Fruit fly (Drosophila melanogaster) whole organism, wandering third instar larva: ENCODE results near the gene RPA1.

Experiments used
- Abd-B ChIP-seq: fragments of >200 bp; optimal IDR thresholded peaks from 2 replicates; lab custom pipeline; 2017; ENCODE audit warnings: missing biosample characterization, missing genetic modification characterization
- CG32264 ChIP-seq: fragments of 200-800 bp; sonication (Bioruptor generic); optimal IDR thresholded peaks from 2 replicates; lab custom pipeline; 2016; ENCODE audit warnings: missing biosample characterization, missing genetic modification characterization
- CrebA ChIP-seq: fragments of 200-800 bp; sonication (Bioruptor generic); optimal IDR thresholded peaks from 2 replicates; lab custom pipeline; 2016; ENCODE audit warnings: missing biosample characterization, mild to moderate bottlenecking, missing genetic modification characterization, borderline replicate concordance
- HLH106 ChIP-seq: fragments of 200-800 bp; optimal IDR thresholded peaks from 3 replicates; lab custom pipeline; 2019; ENCODE audit warnings: missing biosample characterization, mild to moderate bottlenecking, missing genetic modification characterization, moderate library complexity
- Hnf4 ChIP-seq: fragments of 200-800 bp; sonication (Bioruptor generic); optimal IDR thresholded peaks from 2 replicates; lab custom pipeline; 2016; ENCODE audit warnings: missing biosample characterization, mild to moderate bottlenecking, missing genetic modification characterization
- Hr83 ChIP-seq: fragments of 200-300 bp; sonication (Bioruptor generic); optimal IDR thresholded peaks from 2 replicates; lab custom pipeline; 2016; ENCODE audit warnings: missing biosample characterization, mild to moderate bottlenecking, missing genetic modification characterization, moderate library complexity; ENCODE audit not compliant: poor library complexity, severe bottlenecking
- Mio ChIP-seq: sonication (Bioruptor generic); optimal IDR thresholded peaks from 2 replicates; lab custom pipeline; 2016; ENCODE audit warnings: missing biosample characterization, missing genetic modification characterization
- N ChIP-seq: fragments of >200 bp; optimal IDR thresholded peaks from 2 replicates; lab custom pipeline; 2018; ENCODE audit warnings: missing biosample characterization, missing external identifiers, missing genetic modification characterization
- OdsH ChIP-seq: fragments of 200-800 bp; sonication (Bioruptor generic); optimal IDR thresholded peaks from 2 replicates; lab custom pipeline; 2016; ENCODE audit warnings: missing biosample characterization, mild to moderate bottlenecking, missing genetic modification characterization
- Rel ChIP-seq, 2 experiments: fragments of 200-800 bp; sonication (Bioruptor generic) in 1 of 2; optimal IDR thresholded peaks; 2 replicates in 1 of 2; 3 replicates in 1 of 2; lab custom pipeline; 2016 to 2019; ENCODE audit warnings: mild to moderate bottlenecking in 2 of 2, missing biosample characterization in 2 of 2, missing genetic modification characterization in 2 of 2, moderate library complexity in 1 of 2
- Vsx2 ChIP-seq: fragments of 200-300, 225-300 bp; sonication (Bioruptor generic); optimal IDR thresholded peaks from 2 replicates; lab custom pipeline; 2018; ENCODE audit warnings: missing biosample characterization, missing genetic modification characterization; ENCODE audit not compliant: partially characterized antibody
- br ChIP-seq: fragments of 200-800 bp; sonication (Bioruptor generic); optimal IDR thresholded peaks from 2 replicates; lab custom pipeline; 2016; ENCODE audit warnings: missing biosample characterization, missing genetic modification characterization
- brk ChIP-seq: fragments of 200-800 bp; sonication (Bioruptor generic); optimal IDR thresholded peaks from 2 replicates; lab custom pipeline; 2016; ENCODE audit warnings: missing biosample characterization, mild to moderate bottlenecking, missing genetic modification characterization
- dl ChIP-seq, 2 experiments: fragments of 175-275, 200-275 bp in 1 of 2; fragments of 200-275 bp in 1 of 2; sonication (Bioruptor generic); optimal IDR thresholded peaks; lab custom pipeline; 2018; ENCODE audit warnings: mild to moderate bottlenecking in 2 of 2, missing biosample characterization in 2 of 2, missing genetic modification characterization in 2 of 2, moderate library complexity in 2 of 2; ENCODE audit not compliant: partially characterized antibody in 2 of 2, insufficient read depth in 1 of 2
- dmrt93B ChIP-seq: fragments of 200-800 bp; sonication (Bioruptor generic); optimal IDR thresholded peaks from 2 replicates; lab custom pipeline; 2018; ENCODE audit warnings: missing biosample characterization, mild to moderate bottlenecking, missing genetic modification characterization
- dsf ChIP-seq: sonication (Bioruptor generic); optimal IDR thresholded peaks from 2 replicates; lab custom pipeline; 2016; ENCODE audit warnings: missing biosample characterization, missing genetic modification characterization, borderline replicate concordance
- ey ChIP-seq: fragments of 200-800 bp; sonication (Bioruptor generic); optimal IDR thresholded peaks from 2 replicates; lab custom pipeline; 2016; ENCODE audit warnings: missing biosample characterization, missing genetic modification characterization
- foxo ChIP-seq, 2 experiments: fragments of 200-800 bp; sonication (Bioruptor generic); optimal IDR thresholded peaks; 2 replicates in 1 of 2; 3 replicates in 1 of 2; lab custom pipeline; 2016 to 2017; ENCODE audit warnings: missing biosample characterization in 2 of 2, missing genetic modification characterization in 2 of 2
- fru ChIP-seq: fragments of 200-800 bp; sonication (Bioruptor generic); optimal IDR thresholded peaks from 3 replicates; lab custom pipeline; 2016; ENCODE audit warnings: missing biosample characterization, mild to moderate bottlenecking, missing genetic modification characterization
- h ChIP-seq: fragments of 200-800 bp; sonication (Bioruptor generic); optimal IDR thresholded peaks from 3 replicates; lab custom pipeline; 2016; ENCODE audit warnings: missing biosample characterization, mild to moderate bottlenecking, missing genetic modification characterization
- jim ChIP-seq: fragments of 175-275, 200-325 bp; sonication (Bioruptor generic); optimal IDR thresholded peaks from 2 replicates; lab custom pipeline; 2016; ENCODE audit warnings: missing biosample characterization, mild to moderate bottlenecking, missing genetic modification characterization
- pan ChIP-seq: fragments of >200 bp; optimal IDR thresholded peaks from 2 replicates; lab custom pipeline; 2017
- psq ChIP-seq: fragments of 200-800 bp; sonication (Bioruptor generic); optimal IDR thresholded peaks from 3 replicates; lab custom pipeline; 2017; ENCODE audit warnings: missing biosample characterization, mild to moderate bottlenecking, missing genetic modification characterization, moderate library complexity
- rgr ChIP-seq: fragments of 200-800 bp; sonication (Bioruptor generic); optimal IDR thresholded peaks from 3 replicates; lab custom pipeline; 2016; ENCODE audit warnings: missing biosample characterization, mild to moderate bottlenecking, missing genetic modification characterization
- sage ChIP-seq: fragments of 200-800 bp; sonication (Bioruptor generic); optimal IDR thresholded peaks from 2 replicates; lab custom pipeline; 2016; ENCODE audit warnings: missing biosample characterization, mild to moderate bottlenecking, missing genetic modification characterization
- tai ChIP-seq: sonication (Bioruptor generic); optimal IDR thresholded peaks from 2 replicates; lab custom pipeline; 2016; ENCODE audit warnings: missing biosample characterization, missing genetic modification characterization
- usp ChIP-seq: fragments of >200 bp; optimal IDR thresholded peaks from 2 replicates; lab custom pipeline; 2017; ENCODE audit warnings: missing biosample characterization, missing genetic modification characterization
- woc ChIP-seq: sonication (Bioruptor generic); optimal IDR thresholded peaks from 2 replicates; lab custom pipeline; 2016; ENCODE audit warnings: missing biosample characterization, mild to moderate bottlenecking, missing genetic modification characterization

The RPA1 gene

DNA sequence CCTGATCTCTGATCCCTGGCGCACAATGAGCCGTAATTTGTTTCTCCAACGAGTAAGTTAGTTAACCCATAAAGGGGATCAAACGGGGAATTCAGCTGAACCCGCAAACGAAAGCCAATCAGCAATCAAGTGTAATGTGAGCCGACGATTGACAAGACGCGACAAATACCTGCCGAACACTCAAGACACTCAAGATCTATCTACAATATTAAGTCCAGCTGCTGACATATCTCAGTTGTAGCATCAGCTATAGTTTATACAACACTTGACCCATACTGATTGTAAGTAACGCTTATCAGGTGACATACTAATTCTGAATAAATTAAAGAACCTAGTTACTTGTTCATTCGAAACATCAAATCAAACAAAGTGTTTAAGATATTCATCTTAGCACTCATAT is 36.9 kb downstream of the RPA1 start:
- TF ChIP-seq CrebA (GFP tag; lab: Kevin White, UChicago), result no peak
- TF ChIP-seq woc (GFP tag; lab: Kevin White, UChicago), result no peak
- no peak for TF ChIP-seq sage (GFP tag; lab: Kevin White, UChicago)
- no peak for TF ChIP-seq pan (lab: Kevin White, UChicago)
- TF ChIP-seq psq (GFP tag; lab: Kevin White, UChicago), result no peak
- no peak for TF ChIP-seq tai
- TF ChIP-seq jim (GFP tag; lab: Kevin White, UChicago), result no peak
- no peak for TF ChIP-seq ey (GFP tag; lab: Kevin White, UChicago)
- TF ChIP-seq HLH106, result no peak
- TF ChIP-seq N (GFP tag; lab: Kevin White, UChicago), result no peak
- no peak for TF ChIP-seq dsf (GFP tag; lab: Kevin White, UChicago)
- no peak for TF ChIP-seq dmrt93B (GFP tag; lab: Kevin White, UChicago)

DNA sequence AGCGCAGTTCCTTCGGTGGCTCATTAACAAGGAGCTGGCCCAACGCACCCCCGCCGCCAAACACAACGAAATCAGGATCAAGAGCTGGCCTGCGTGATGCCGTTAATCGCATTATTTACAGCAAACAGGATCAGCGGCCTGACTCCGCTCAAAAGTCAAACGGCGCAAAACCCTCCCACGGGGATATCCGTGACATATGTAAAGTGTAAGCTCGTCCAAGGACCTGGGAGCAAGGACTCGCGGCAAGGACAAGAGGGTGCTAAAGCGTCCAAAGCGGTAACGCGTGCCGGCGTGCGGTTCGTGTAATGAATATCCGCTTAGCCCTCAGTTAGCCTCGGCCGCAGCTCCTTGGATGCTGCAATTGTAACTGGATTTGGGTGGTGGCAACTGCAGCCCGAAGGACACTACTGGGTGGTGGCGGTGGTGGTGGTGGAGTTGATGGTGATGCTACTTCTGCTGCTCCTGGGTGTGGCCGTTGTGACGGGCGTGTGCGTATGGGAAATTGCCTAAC is 38.7 kb downstream of the RPA1 start:
- TF ChIP-seq ey (GFP tag; lab: Kevin White, UChicago), result no peak
- no peak for TF ChIP-seq fru (GFP tag; lab: Kevin White, UChicago)
- TF ChIP-seq jim (GFP tag; lab: Kevin White, UChicago), result no peak
- no peak for TF ChIP-seq dmrt93B (GFP tag; lab: Kevin White, UChicago)
- TF ChIP-seq Vsx2 (GFP tag; lab: Kevin White, UChicago), result no peak
- TF ChIP-seq br (GFP tag; lab: Kevin White, UChicago), result no peak
- TF ChIP-seq dsf (GFP tag; lab: Kevin White, UChicago), result no peak
- no peak for TF ChIP-seq sage (GFP tag; lab: Kevin White, UChicago)
- no peak for TF ChIP-seq Hr83 (GFP tag; lab: Kevin White, UChicago)
- TF ChIP-seq N (GFP tag; lab: Kevin White, UChicago), result no peak

DNA sequence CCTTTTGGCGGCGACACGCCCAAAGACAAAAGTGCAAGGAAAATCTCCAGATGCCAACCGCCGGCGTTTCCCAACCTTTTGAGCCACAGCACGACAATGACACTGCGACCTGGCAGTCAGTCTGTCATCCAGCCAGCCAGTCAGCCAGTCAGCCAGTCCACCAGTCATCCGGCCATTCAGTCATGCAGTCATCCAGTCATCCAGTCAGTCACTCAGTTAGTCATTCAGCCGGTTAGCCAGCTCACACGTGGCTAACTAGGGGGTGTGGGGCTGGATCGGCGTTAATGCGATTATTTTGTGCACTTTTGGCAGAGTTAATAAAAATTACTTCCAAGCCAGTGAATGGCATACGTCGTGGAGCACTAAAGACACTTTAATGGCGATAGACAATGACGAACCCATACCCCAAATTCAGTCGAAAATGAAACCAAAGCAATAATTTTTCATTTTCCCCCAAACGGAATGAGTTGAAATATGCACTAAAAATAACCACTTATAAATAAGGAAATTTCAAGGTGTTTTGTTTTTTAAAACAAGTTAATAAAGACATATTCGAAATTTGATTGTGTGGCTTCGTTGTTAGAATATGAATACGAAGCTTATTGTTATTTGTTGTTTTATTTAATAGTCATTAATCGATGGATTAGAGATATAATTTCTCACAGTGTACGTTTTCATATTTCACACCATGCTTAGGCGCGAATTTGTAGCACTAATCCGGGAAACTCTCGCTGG is 39.4 kb downstream of the RPA1 start:
- no peak for TF ChIP-seq sage (GFP tag; lab: Kevin White, UChicago)
- no peak for TF ChIP-seq dmrt93B (GFP tag; lab: Kevin White, UChicago)
- no peak for TF ChIP-seq Hnf4 (GFP tag; lab: Kevin White, UChicago)
- TF ChIP-seq OdsH (GFP tag; lab: Kevin White, UChicago), result no peak
- no peak for TF ChIP-seq CG32264 (GFP tag; lab: Kevin White, UChicago)
- TF ChIP-seq Abd-B (GFP tag; lab: Kevin White, UChicago), result no peak
- no peak for TF ChIP-seq Rel (GFP tag; optimal IDR thresholded peaks at IDR 0.05; lab: Kevin White, UChicago)
- TF ChIP-seq Rel (tag; optimal IDR thresholded peaks at IDR 0.05; lab: Kevin White, UChicago), result no peak
- no peak for TF ChIP-seq CrebA (GFP tag; lab: Kevin White, UChicago)
- no peak for TF ChIP-seq HLH106
- TF ChIP-seq usp (GFP tag; lab: Kevin White, UChicago), result no peak
- no peak for TF ChIP-seq h
- TF ChIP-seq pan (lab: Kevin White, UChicago), result no peak
- no peak for TF ChIP-seq dl (GFP tag; optimal IDR thresholded peaks at IDR 0.05; lab: Kevin White, UChicago; ENCODE audit: insufficient read depth in 1 of 2, partially characterized antibody in 2 of 2)
- TF ChIP-seq ey (GFP tag; lab: Kevin White, UChicago), result no peak
- no peak for TF ChIP-seq Vsx2 (GFP tag; lab: Kevin White, UChicago)
- no peak for TF ChIP-seq foxo (GFP tag; optimal IDR thresholded peaks at IDR 0.05; lab: Kevin White, UChicago)

DNA sequence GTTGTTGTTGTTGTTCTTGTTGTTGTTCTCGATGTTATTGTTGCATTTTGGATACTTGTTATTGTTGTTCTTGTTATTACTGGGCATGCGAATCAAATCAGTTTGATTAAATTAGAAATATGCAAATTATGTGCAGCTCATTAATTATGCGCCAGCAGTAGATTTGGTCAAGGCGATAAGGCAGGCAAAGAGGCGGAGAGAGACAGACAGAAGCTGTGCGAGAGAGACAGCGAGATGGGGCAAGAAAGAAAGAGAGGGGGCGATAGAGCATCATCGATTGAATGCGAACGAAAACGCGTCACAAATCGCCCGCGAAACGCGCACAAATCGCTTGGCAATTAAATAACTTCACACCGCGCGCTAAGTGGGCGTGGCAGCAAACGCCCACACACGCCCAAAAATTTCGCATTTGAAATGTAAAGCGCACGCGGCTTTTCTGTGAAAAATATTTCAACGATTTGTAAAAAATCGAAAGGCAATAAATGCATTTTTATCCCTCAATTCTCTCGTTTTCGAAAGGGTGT is 41.1 kb downstream of the RPA1 start:
- TF ChIP-seq HLH106 (no peak), Hr83 (GFP tag; lab: Kevin White, UChicago) (no peak), psq (GFP tag; lab: Kevin White, UChicago) (no peak), brk (no peak), ey (GFP tag; lab: Kevin White, UChicago) (no peak), fru (GFP tag; lab: Kevin White, UChicago) (no peak), tai (no peak), Mio (GFP tag; lab: Kevin White, UChicago) (no peak), foxo (GFP tag; optimal IDR thresholded peaks at IDR 0.05; lab: Kevin White, UChicago) (no peak), usp (GFP tag; lab: Kevin White, UChicago) (no peak), rgr (GFP tag; lab: Kevin White, UChicago) (no peak), OdsH (GFP tag; lab: Kevin White, UChicago) (no peak)
